Fruit fly (Drosophila melanogaster) whole organism, embryonic: ENCODE measurements around the gene Ctr9.

Experiments used
- B-H2 ChIP-seq: fragments of 200-800 bp; sonication (Bioruptor generic); optimal IDR thresholded peaks from 2 replicates; lab custom pipeline; 2018; ENCODE audit warnings: missing biosample characterization, mild to moderate bottlenecking, missing genetic modification characterization
- CG10267 ChIP-seq: fragments of 200-800 bp; sonication (Bioruptor generic); optimal IDR thresholded peaks from 2 replicates; lab custom pipeline; 2018; ENCODE audit warnings: missing biosample characterization, mild to moderate bottlenecking, missing genetic modification characterization, moderate library complexity
- CG11695 ChIP-seq: fragments of 200-800 bp; sonication (Bioruptor generic); IDR thresholded peaks from 3 replicates; pipeline ENCODE4 v1.3.6; 2022; ENCODE audit warnings: missing biosample characterization, missing genetic modification characterization
- CG13775 ChIP-seq: fragments of 200-800 bp; sonication (Bioruptor generic); optimal IDR thresholded peaks from 3 replicates; lab custom pipeline; 2017; ENCODE audit warnings: missing biosample characterization, mild to moderate bottlenecking, missing genetic modification characterization
- CG14014 ChIP-seq: fragments of 200-800 bp; sonication (Bioruptor generic); IDR thresholded peaks from 2 replicates; pipeline ENCODE4 v1.3.6; 2022; ENCODE audit warnings: missing biosample characterization, missing genetic modification characterization
- CG31224 ChIP-seq: fragments of 200-800 bp; sonication (Bioruptor generic); IDR thresholded peaks from 2 replicates; pipeline ENCODE4 v1.3.6; 2022; ENCODE audit warnings: missing biosample characterization, missing genetic modification characterization
- CG32772 ChIP-seq: fragments of 200-800 bp; sonication (Bioruptor generic); IDR thresholded peaks from 2 replicates; pipeline ENCODE4 v1.3.6; 2022; ENCODE audit warnings: missing biosample characterization, missing genetic modification characterization
- CG34376 ChIP-seq: fragments of 200-800 bp; sonication (Bioruptor generic); optimal IDR thresholded peaks from 2 replicates; lab custom pipeline; 2018; ENCODE audit warnings: missing biosample characterization, mild to moderate bottlenecking, missing genetic modification characterization
- CG3726 ChIP-seq: fragments of 200-800 bp; sonication (Bioruptor generic); IDR thresholded peaks from 3 replicates; pipeline ENCODE4, ENCODE4 v1.3.6; 2022; ENCODE audit warnings: missing biosample characterization, missing genetic modification characterization
- CG4282 ChIP-seq: fragments of 200-800 bp; sonication (Bioruptor generic); optimal IDR thresholded peaks from 2 replicates; lab custom pipeline; 2016; ENCODE audit warnings: missing biosample characterization, missing genetic modification characterization
- CG6765 ChIP-seq: fragments of 200-800 bp; sonication (Bioruptor generic); optimal IDR thresholded peaks from 3 replicates; lab custom pipeline; 2017; ENCODE audit warnings: missing biosample characterization, mild to moderate bottlenecking, missing genetic modification characterization
- CG7271 ChIP-seq: fragments of 200-800 bp; sonication (Bioruptor generic); optimal IDR thresholded peaks from 2 replicates; lab custom pipeline; 2018; ENCODE audit warnings: missing biosample characterization, mild to moderate bottlenecking, missing genetic modification characterization, moderate library complexity
- CG7372 ChIP-seq: fragments of 200-800 bp; sonication (Bioruptor generic); IDR thresholded peaks from 2 replicates; pipeline ENCODE4 v1.3.6; 2022; ENCODE audit warnings: missing biosample characterization, missing genetic modification characterization
- CG7963 ChIP-seq: fragments of 200-800 bp; sonication (Bioruptor generic); IDR thresholded peaks from 3 replicates; pipeline ENCODE4 v1.3.6; 2022; ENCODE audit warnings: missing biosample characterization, missing genetic modification characterization; ENCODE audit not compliant: partially characterized antibody
- CG9215 ChIP-seq: fragments of 200-800 bp; sonication (Bioruptor generic); IDR thresholded peaks from 2 replicates; pipeline ENCODE4 v1.3.6; 2022; ENCODE audit warnings: missing biosample characterization, missing genetic modification characterization
- CG9817 ChIP-seq: fragments of 200-800 bp; sonication (Bioruptor generic); optimal IDR thresholded peaks from 2 replicates; lab custom pipeline; 2018; ENCODE audit warnings: missing biosample characterization, mild to moderate bottlenecking, missing genetic modification characterization, moderate library complexity
- CoRest ChIP-seq: fragments of 200-800 bp; sonication (Bioruptor generic); optimal IDR thresholded peaks from 3 replicates; lab custom pipeline; 2018; ENCODE audit warnings: missing biosample characterization, mild to moderate bottlenecking, missing genetic modification characterization, moderate library complexity
- D ChIP-seq, 2 experiments: fragments of 200-800 bp in 1 of 2; fragments of >200 bp in 1 of 2; sonication (Bioruptor generic) in 1 of 2; optimal IDR thresholded peaks; 2 replicates in 1 of 2; 3 replicates in 1 of 2; lab custom pipeline; 2017; ENCODE audit warnings: mild to moderate bottlenecking in 1 of 2, missing biosample characterization in 1 of 2, missing genetic modification characterization in 1 of 2, missing genetic modification reagents in 1 of 2
- D19A ChIP-seq: fragments of 200-800 bp; optimal IDR thresholded peaks from 3 replicates; lab custom pipeline; 2019; ENCODE audit warnings: missing biosample characterization, mild to moderate bottlenecking, missing genetic modification characterization, moderate library complexity
- Deaf1 ChIP-seq: fragments of 200-800 bp; optimal IDR thresholded peaks from 3 replicates; lab custom pipeline; 2019; ENCODE audit warnings: missing biosample characterization, mild to moderate bottlenecking, missing genetic modification characterization, moderate library complexity
- Dip3 ChIP-seq: fragments of 200-800 bp; sonication (Bioruptor generic); optimal IDR thresholded peaks from 3 replicates; lab custom pipeline; 2016; ENCODE audit warnings: missing biosample characterization, missing genetic modification characterization
- Ets65A ChIP-seq: fragments of 200-800 bp; sonication (Bioruptor generic); peaks from one replicate; lab custom pipeline; 2016; ENCODE audit warnings: missing biosample characterization, missing genetic modification characterization
- Fer3 ChIP-seq: fragments of 200-800 bp; sonication (Bioruptor generic); optimal IDR thresholded peaks from 2 replicates; lab custom pipeline; 2018; ENCODE audit warnings: missing biosample characterization, mild to moderate bottlenecking, missing genetic modification characterization, moderate library complexity
- GATAe ChIP-seq: fragments of 200-800 bp; sonication (Bioruptor generic); conservative IDR thresholded peaks from 2 replicates; pipeline ENCODE4 v1.3.6; 2022; ENCODE audit warnings: missing biosample characterization, missing genetic modification characterization
- HmgZ ChIP-seq: fragments of 200-800 bp; sonication (Bioruptor generic); optimal IDR thresholded peaks from 2 replicates; lab custom pipeline; 2018; ENCODE audit warnings: missing biosample characterization, mild to moderate bottlenecking, missing genetic modification characterization
- Hmx ChIP-seq: fragments of 200-800 bp; sonication (Bioruptor generic); optimal IDR thresholded peaks from 2 replicates; lab custom pipeline; 2016; ENCODE audit warnings: missing biosample characterization, missing genetic modification characterization
- Pdp1 ChIP-seq, 2 experiments: fragments of 200-800 bp; sonication (Bioruptor generic); optimal IDR thresholded peaks; 3 replicates each; lab custom pipeline; 2016; ENCODE audit warnings: missing biosample characterization in 2 of 2, missing genetic modification characterization in 2 of 2, mild to moderate bottlenecking in 1 of 2, moderate library complexity in 1 of 2
- Sry-δ ChIP-seq: fragments of 200-800 bp; sonication (Bioruptor generic); optimal IDR thresholded peaks from 2 replicates; lab custom pipeline; 2016; ENCODE audit warnings: missing biosample characterization, missing genetic modification characterization
- TFAM ChIP-seq: fragments of 200-800 bp; sonication (Bioruptor generic); optimal IDR thresholded peaks from 2 replicates; lab custom pipeline; 2017; ENCODE audit warnings: missing biosample characterization, missing genetic modification characterization, inconsistent platforms
- Xbp1 ChIP-seq: fragments of 200-800 bp; sonication (Bioruptor generic); optimal IDR thresholded peaks from 3 replicates; lab custom pipeline; 2016; ENCODE audit warnings: missing biosample characterization, mild to moderate bottlenecking, missing genetic modification characterization
- ab ChIP-seq: fragments of 200-800 bp; sonication (Bioruptor generic); optimal IDR thresholded peaks from 2 replicates; lab custom pipeline; 2016; ENCODE audit warnings: missing biosample characterization, missing genetic modification characterization
- az2 ChIP-seq: fragments of 200-800 bp; sonication (Bioruptor generic); optimal IDR thresholded peaks from 3 replicates; lab custom pipeline; 2016; ENCODE audit warnings: missing biosample characterization, missing genetic modification characterization
- bigmax ChIP-seq: fragments of 200-800 bp; sonication (Bioruptor generic); optimal IDR thresholded peaks from 2 replicates; lab custom pipeline; 2018; ENCODE audit warnings: missing biosample characterization, mild to moderate bottlenecking, missing genetic modification characterization
- cad ChIP-seq: fragments of >200 bp; optimal IDR thresholded peaks from 2 replicates; lab custom pipeline; 2017; ENCODE audit warnings: missing biosample characterization, missing genetic modification characterization
- danr ChIP-seq: fragments of 200-800 bp; sonication (Bioruptor generic); IDR thresholded peaks from 2 replicates; pipeline ENCODE4 v1.3.6; 2022; ENCODE audit warnings: missing biosample characterization, missing genetic modification characterization
- ewg ChIP-seq: fragments of 200-800 bp; sonication (Bioruptor generic); optimal IDR thresholded peaks from 3 replicates; lab custom pipeline; 2017; ENCODE audit warnings: mild to moderate bottlenecking, missing biosample characterization, missing genetic modification reagents, missing genetic modification characterization
- exex ChIP-seq: fragments of 200-800 bp; sonication (Bioruptor generic); optimal IDR thresholded peaks from 4 replicates; lab custom pipeline; 2018; ENCODE audit warnings: missing biosample characterization, mild to moderate bottlenecking, missing genetic modification characterization, moderate library complexity
- mirr ChIP-seq: fragments of 200-800 bp; sonication (Bioruptor generic); optimal IDR thresholded peaks from 3 replicates; lab custom pipeline; 2018; ENCODE audit warnings: missing biosample characterization, mild to moderate bottlenecking, missing genetic modification characterization
- nerfin-1 ChIP-seq: fragments of 200-800 bp; sonication (Bioruptor generic); optimal IDR thresholded peaks from 3 replicates; lab custom pipeline; 2019; ENCODE audit warnings: missing biosample characterization, mild to moderate bottlenecking, missing genetic modification characterization, moderate library complexity
- prd ChIP-seq, 3 experiments: fragments of >200 bp in 2 of 3; fragments of 200-800 bp in 1 of 3; sonication (Bioruptor generic) in 1 of 3; optimal IDR thresholded peaks in 2 of 3; IDR thresholded peaks in 1 of 3; 2 replicates in 2 of 3; 3 replicates in 1 of 3; pipeline versions ENCODE4 v1.3.6 to Lab custom; 2017 to 2022; ENCODE audit warnings: missing biosample characterization in 1 of 3, missing genetic modification characterization in 1 of 3
- pzg ChIP-seq: fragments of 200-800 bp; sonication (Bioruptor generic); optimal IDR thresholded peaks from 3 replicates; lab custom pipeline; 2018; ENCODE audit warnings: missing biosample characterization, mild to moderate bottlenecking, missing genetic modification characterization, moderate library complexity
- rib ChIP-seq: fragments of 200-800 bp; sonication (Bioruptor generic); IDR thresholded peaks from 2 replicates; pipeline ENCODE4 v1.3.6; 2022; ENCODE audit warnings: missing biosample characterization, missing genetic modification characterization
- sd ChIP-seq: fragments of 200-800 bp; sonication (Bioruptor generic); optimal IDR thresholded peaks from 3 replicates; lab custom pipeline; 2018; ENCODE audit warnings: missing biosample characterization, mild to moderate bottlenecking, missing genetic modification characterization, moderate library complexity
- sima ChIP-seq: fragments of 200-800 bp; sonication (Bioruptor generic); optimal IDR thresholded peaks from 2 replicates; lab custom pipeline; 2016; ENCODE audit warnings: missing biosample characterization, missing genetic modification characterization
- wdn ChIP-seq: fragments of 200-800 bp; sonication (Bioruptor generic); IDR thresholded peaks from 2 replicates; pipeline ENCODE4 v1.3.6; 2022; ENCODE audit warnings: missing biosample characterization, missing genetic modification characterization
- zfh1 ChIP-seq: fragments of 200-800 bp; sonication (Bioruptor generic); IDR thresholded peaks from 3 replicates; pipeline ENCODE4 v1.3.6; 2022; ENCODE audit warnings: missing biosample characterization, missing genetic modification characterization

Gene Ctr9

DNA sequence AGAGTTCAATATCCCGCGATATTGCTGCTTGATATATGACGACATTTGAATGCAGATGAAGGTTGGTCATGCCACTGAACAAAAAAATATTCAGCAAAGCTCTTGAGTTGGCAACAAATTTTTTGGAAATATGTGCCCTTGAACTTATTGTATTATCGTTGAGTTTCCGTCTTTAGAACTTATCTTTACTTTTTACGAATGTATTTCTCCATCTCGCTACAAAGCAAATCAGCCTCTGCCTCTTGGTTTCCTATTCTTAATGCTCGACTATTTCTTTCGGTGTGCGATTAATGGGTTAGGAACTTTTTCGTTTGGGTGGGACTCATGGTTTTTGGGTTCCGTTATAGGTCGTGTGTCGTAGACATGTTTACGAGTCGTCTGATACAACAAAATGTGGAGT lies 16.1 kb downstream of the Ctr9 start (continued):
- TF ChIP-seq az2 (GFP tag; lab: Kevin White, UChicago) = peak; percentile 76
- TF ChIP-seq Dip3 (GFP tag; lab: Kevin White, UChicago) = peak; percentile 44
- no peak for TF ChIP-seq CG31224 (GFP tag; lab: Robert Waterston, UW)
- TF ChIP-seq CG3726 (GFP tag; lab: Robert Waterston, UW) = no peak

DNA sequence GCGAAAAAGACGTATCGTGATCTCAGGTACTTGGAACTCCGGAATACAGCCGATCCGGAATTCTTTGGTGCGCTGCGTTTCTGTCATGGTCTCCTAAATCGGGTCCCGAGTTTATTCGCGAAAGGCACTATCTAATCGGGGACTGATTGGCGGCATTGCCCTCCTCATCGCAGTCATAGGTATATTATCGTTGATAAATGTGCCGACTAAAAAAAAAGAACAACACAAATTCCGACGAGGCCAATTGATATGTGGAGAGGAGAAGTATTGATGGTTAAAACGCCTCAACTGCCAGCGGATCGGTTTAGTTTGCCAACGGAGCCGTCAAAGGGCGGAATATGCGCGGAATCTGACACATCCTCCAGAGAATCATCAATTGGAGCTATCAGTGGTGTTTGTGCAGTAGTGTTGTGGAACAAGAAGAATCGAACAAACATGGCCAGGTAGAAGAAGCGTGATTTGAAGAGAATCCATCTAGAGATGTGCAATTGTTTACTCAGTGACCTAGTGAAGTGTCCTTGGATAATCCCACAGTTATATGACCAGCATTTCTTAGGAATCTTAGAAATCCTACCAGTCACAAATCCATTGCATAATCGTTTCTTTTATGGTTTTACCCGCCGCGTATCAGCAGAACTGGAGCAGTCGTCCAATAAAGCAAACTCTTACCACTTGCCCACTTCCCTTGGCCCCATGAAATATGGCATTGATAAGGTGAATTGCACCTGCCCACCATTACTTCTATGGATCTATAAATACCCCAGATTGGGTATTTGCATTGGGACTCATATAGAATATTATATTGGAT lies 18.0 kb downstream of the Ctr9 start:
- 0 out of 2 replicates have a peak, but pooled peaks have one; percentile 11 for TF ChIP-seq CG9215
- TF ChIP-seq Hmx (GFP tag; lab: Kevin White, UChicago) = no peak
- no peak for TF ChIP-seq bigmax
- TF ChIP-seq CG7372 (GFP tag; lab: Robert Waterston, UW) = no peak
- TF ChIP-seq CG9817 (tag; lab: Kevin White, UChicago) = no peak
- peak in 1 of 2 experiments; percentile 91 for TF ChIP-seq Pdp1 (GFP tag; optimal IDR thresholded peaks at IDR 0.05; lab: Kevin White, UChicago)
- TF ChIP-seq prd (optimal IDR thresholded peaks at IDR 0.05; lab: Kevin White, UChicago) = no peak
- TF ChIP-seq prd (GFP tag; IDR thresholded peaks at IDR 0.05; lab: Robert Waterston, UW) = no peak
- TF ChIP-seq Fer3 (tag; lab: Kevin White, UChicago) = no peak
- no peak for TF ChIP-seq CG10267
- TF ChIP-seq HmgZ (tag; lab: Kevin White, UChicago) = peak; percentile 8
- TF ChIP-seq sd (tag; lab: Kevin White, UChicago) = peak; percentile 73
- TF ChIP-seq GATAe (GFP tag; lab: Robert Waterston, UW) = peak; percentile 84
- peak; percentile 68 for TF ChIP-seq mirr (GFP tag; lab: Kevin White, UChicago)
- TF ChIP-seq sima = no peak
- TF ChIP-seq ewg (GFP tag; lab: Kevin White, UChicago) = no peak
- TF ChIP-seq B-H2 (GFP tag; lab: Kevin White, UChicago) = peak; percentile 1
- TF ChIP-seq CG4282 = no peak
- peak; percentile 25 for TF ChIP-seq cad (GFP tag; lab: Kevin White, UChicago)
- TF ChIP-seq TFAM (GFP tag; lab: Kevin White, UChicago) = no peak
- TF ChIP-seq Xbp1 (GFP tag; lab: Kevin White, UChicago) = no peak
- no peak for TF ChIP-seq CG6765 (GFP tag; lab: Kevin White, UChicago)
- TF ChIP-seq CG34376 (GFP tag; lab: Kevin White, UChicago) = peak; percentile 89
- TF ChIP-seq CG31224 (GFP tag; lab: Robert Waterston, UW) = no peak
- no peak for TF ChIP-seq nerfin-1 (tag; lab: Kevin White, UChicago)
- TF ChIP-seq D (optimal IDR thresholded peaks at IDR 0.05; lab: Kevin White, UChicago) = no peak
- no peak for TF ChIP-seq D (GFP tag; optimal IDR thresholded peaks at IDR 0.05; lab: Kevin White, UChicago)
- peak; percentile 77 for TF ChIP-seq exex (tag; lab: Kevin White, UChicago)
- TF ChIP-seq CG13775 = no peak
- no peak for TF ChIP-seq Sry-δ
- TF ChIP-seq Ets65A (GFP tag; lab: Kevin White, UChicago) = peak; percentile 27
- no peak for TF ChIP-seq D19A (tag; lab: Kevin White, UChicago)
- no peak for TF ChIP-seq CG32772 (GFP tag; lab: Robert Waterston, UW)
- TF ChIP-seq CoRest = no peak
- no peak for TF ChIP-seq pzg (GFP tag; lab: Kevin White, UChicago)
- no peak for TF ChIP-seq CG11695 (GFP tag; lab: Robert Waterston, UW)
- TF ChIP-seq ab = no peak
- peak; percentile 18 for TF ChIP-seq Deaf1
- 0 out of 3 replicates have a peak, but pooled peaks have one; percentile 17 for TF ChIP-seq zfh1 (GFP tag; lab: Robert Waterston, UW)
- no peak for TF ChIP-seq CG7271
- TF ChIP-seq rib (GFP tag; lab: Robert Waterston, UW) = peak; percentile 43; the same call in 1 of the 2 replicates
- no peak for TF ChIP-seq CG14014
- no peak for TF ChIP-seq danr (GFP tag; lab: Robert Waterston, UW)
- no peak for TF ChIP-seq CG7963 (GFP tag; lab: Robert Waterston, UW)
- no peak for TF ChIP-seq wdn
- no peak for TF ChIP-seq az2 (GFP tag; lab: Kevin White, UChicago)
